Worm (Caenorhabditis elegans): ENCODE results near the gene lhfp-4.

DNA sequence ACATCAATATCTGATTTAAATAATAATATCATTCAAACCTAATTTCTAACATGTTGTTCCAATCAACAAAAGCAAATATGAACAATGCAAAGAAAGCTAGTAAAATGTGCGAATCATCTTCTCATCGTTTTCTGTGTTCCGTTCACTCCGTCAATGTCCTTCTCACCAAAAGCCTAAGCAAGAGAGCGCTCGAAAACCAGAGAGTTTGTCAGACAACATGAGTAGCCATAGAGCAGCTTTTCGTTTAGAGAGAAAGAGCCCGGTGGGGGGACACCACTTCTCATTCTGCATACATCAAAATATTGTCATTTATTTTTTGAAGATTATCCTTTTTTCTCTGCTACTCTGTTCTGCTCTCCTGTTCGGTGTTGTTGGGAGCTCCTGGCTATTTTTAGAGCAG is 18.3 kb downstream of the lhfp-4 start:
- TF ChIP-seq ets-7 (tag; optimal IDR thresholded peaks at IDR 0.05) (no peak), ama-1 (optimal IDR thresholded peaks at IDR 0.05) (no peak), flt-1 (GFP tag; IDR thresholded peaks at IDR 0.05) (no peak), tbx-37 (GFP tag; conservative IDR thresholded peaks at IDR 0.05) (no peak), tra-4 (tag; optimal IDR thresholded peaks at IDR 0.05) (no peak), ceh-36 (tag; optimal IDR thresholded peaks at IDR 0.05) (no peak), hmbx-1 (tag; optimal IDR thresholded peaks at IDR 0.05) (no peak), aly-1 (tag; optimal IDR thresholded peaks at IDR 0.05) (no peak), F13C5.2 (tag; optimal IDR thresholded peaks at IDR 0.05) (no peak), B0310.2 (tag; optimal IDR thresholded peaks at IDR 0.05) (no peak), hnd-1 (tag; optimal IDR thresholded peaks at IDR 0.05) (no peak)
